Worm (Caenorhabditis elegans) whole organism, L4 larva: ENCODE measurements around the gene srd-50.

Experiments
- dmd-8 ChIP-seq: fragments of 200-800 bp; sonication (Bioruptor generic); IDR thresholded peaks from 2 replicates; pipeline ENCODE4 v1.3.6; 2022; ENCODE audit warnings: missing genetic modification characterization, missing compliant biosample characterization
- jun-1 ChIP-seq: fragments of 150-350 bp; optimal IDR thresholded peaks from 2 replicates; lab custom pipeline; 2014; ENCODE audit warnings: missing biosample characterization, missing genetic modification reagents, missing genetic modification characterization
- mxl-3 ChIP-seq: fragments of 200-800 bp; sonication (Bioruptor generic); optimal IDR thresholded peaks from 2 replicates; lab custom pipeline; 2018; ENCODE audit warnings: mild to moderate bottlenecking, missing genetic modification characterization, missing compliant biosample characterization
- nhr-102 ChIP-seq: sonication (generic microtip); optimal IDR thresholded peaks from 2 replicates; lab custom pipeline; 2016; ENCODE audit warnings: mild to moderate bottlenecking, missing genetic modification characterization, moderate library complexity, missing compliant biosample characterization
- nhr-11 ChIP-seq: fragments of 150-350 bp; optimal IDR thresholded peaks from 2 replicates; lab custom pipeline; 2014; ENCODE audit warnings: missing biosample characterization, missing genetic modification characterization
- nhr-76 ChIP-seq: fragments of 150-350 bp; optimal IDR thresholded peaks from 2 replicates; lab custom pipeline; 2014; ENCODE audit warnings: missing biosample characterization, missing genetic modification characterization
- skn-1 ChIP-seq: fragments of 150-350 bp; optimal IDR thresholded peaks from 2 replicates; lab custom pipeline; 2014; ENCODE audit warnings: missing biosample characterization, missing genetic modification characterization
- zag-1 ChIP-seq: fragments of 150-350 bp; optimal IDR thresholded peaks from 2 replicates; lab custom pipeline; 2014; ENCODE audit warnings: missing biosample characterization, missing genetic modification characterization

- TF ChIP-seq jun-1 (tag; lab: Kevin White, UChicago) (no peak), nhr-76 (no peak), mxl-3 (no peak), dmd-8 (GFP tag; lab: Robert Waterston, UW) (no peak), nhr-11 (tag; lab: Kevin White, UChicago) (no peak), zag-1 (tag; lab: Kevin White, UChicago) (no peak), skn-1 (tag; lab: Kevin White, UChicago) (no peak), nhr-102 (no peak)
These were observed 43.5 kb upstream of the srd-50 start for ce11 chrX:13525094-13525493.
